Worm (Caenorhabditis elegans) whole organism, late embryonic: ENCODE data around the gene F49E11.7.

Experiments
- ahr-1 ChIP-seq: sonication (generic microtip); optimal IDR thresholded peaks from 2 replicates; lab custom pipeline; 2016; ENCODE audit warnings: missing genetic modification characterization, missing compliant biosample characterization
- ama-1 ChIP-seq: fragments of 150-350 bp; optimal IDR thresholded peaks from 2 replicates; lab custom pipeline; 2014
- ceh-31 ChIP-seq: sonication (generic microtip); optimal IDR thresholded peaks from 2 replicates; lab custom pipeline; 2016; ENCODE audit warnings: missing genetic modification characterization, missing compliant biosample characterization
- ceh-6 ChIP-seq: fragments of 200-800 bp; sonication (Bioruptor generic); optimal IDR thresholded peaks from 2 replicates; lab custom pipeline; 2018; ENCODE audit warnings: mild to moderate bottlenecking, missing genetic modification characterization, missing compliant biosample characterization
- dve-1 ChIP-seq: sonication (generic microtip); optimal IDR thresholded peaks from 2 replicates; lab custom pipeline; 2017; ENCODE audit warnings: antibody characterized with exemption, mild to moderate bottlenecking, missing genetic modification characterization, missing compliant biosample characterization
- elt-2 ChIP-seq: sonication (generic microtip); optimal IDR thresholded peaks from 2 replicates; lab custom pipeline; 2016; ENCODE audit warnings: missing genetic modification reagents, missing genetic modification characterization, missing compliant biosample characterization
- elt-4 ChIP-seq: sonication (generic microtip); optimal IDR thresholded peaks from 2 replicates; lab custom pipeline; 2016; ENCODE audit warnings: missing genetic modification characterization, missing compliant biosample characterization
- nfya-1 ChIP-seq: sonication (generic microtip); optimal IDR thresholded peaks from 2 replicates; lab custom pipeline; 2017; ENCODE audit warnings: missing genetic modification characterization, mild to moderate bottlenecking, missing compliant biosample characterization, antibody characterized with exemption, moderate library complexity
- nhr-11 ChIP-seq: fragments of 150-350 bp; optimal IDR thresholded peaks from 2 replicates; lab custom pipeline; 2014; ENCODE audit warnings: missing biosample characterization, missing genetic modification characterization
- pax-1 ChIP-seq: fragments of 150-350 bp; optimal IDR thresholded peaks from 2 replicates; lab custom pipeline; 2014; ENCODE audit warnings: missing biosample characterization, missing genetic modification characterization
- pha-4 ChIP-seq: fragments of 150-350 bp; optimal IDR thresholded peaks from 2 replicates; lab custom pipeline; 2018; ENCODE audit warnings: missing biosample characterization, missing genetic modification reagents, missing genetic modification characterization
- pqm-1 ChIP-seq: sonication (generic microtip); optimal IDR thresholded peaks from 2 replicates; lab custom pipeline; 2016; ENCODE audit warnings: missing genetic modification characterization, missing compliant biosample characterization
- ref-2 ChIP-seq: sonication (generic microtip); optimal IDR thresholded peaks from 2 replicates; lab custom pipeline; 2016; ENCODE audit warnings: missing genetic modification characterization, missing compliant biosample characterization
- sox-4 ChIP-seq: sonication (generic microtip); optimal IDR thresholded peaks from 2 replicates; lab custom pipeline; 2017; ENCODE audit warnings: mild to moderate bottlenecking, missing genetic modification characterization, inconsistent platforms, missing compliant biosample characterization

ce11 chrIV:13075625-13076252, 23.1 kb downstream of the F49E11.7 start:
- TF ChIP-seq ama-1 (lab: Kevin White, UChicago): no peak
- no peak for TF ChIP-seq nfya-1 (tag; lab: Kevin White, UChicago)
- no peak for TF ChIP-seq pha-4 (tag; lab: Kevin White, UChicago)
- no peak for TF ChIP-seq ahr-1 (tag; lab: Kevin White, UChicago)
- TF ChIP-seq elt-2 (tag; lab: Kevin White, UChicago): no peak
- TF ChIP-seq ceh-6 (GFP tag; lab: Kevin White, UChicago): no peak
- no peak for TF ChIP-seq sox-4 (tag; lab: Kevin White, UChicago)
- TF ChIP-seq ref-2 (tag; lab: Kevin White, UChicago): no peak
- TF ChIP-seq ceh-31 (tag; lab: Kevin White, UChicago): no peak
- no peak for TF ChIP-seq nhr-11 (tag; lab: Kevin White, UChicago)
- TF ChIP-seq dve-1 (tag; lab: Kevin White, UChicago): no peak
- no peak for TF ChIP-seq pqm-1 (tag; lab: Kevin White, UChicago)
- TF ChIP-seq elt-4: no peak
- no peak for TF ChIP-seq pax-1 (tag; lab: Kevin White, UChicago)
